Fruit fly (Drosophila melanogaster) whole organism, larva: ENCODE data around the gene Sgs5bis.

Experiments
- noc ChIP-seq: fragments of 200-800 bp; sonication (Bioruptor generic); optimal IDR thresholded peaks from 3 replicates; lab custom pipeline; 2019; ENCODE audit warnings: missing biosample characterization, mild to moderate bottlenecking, missing genetic modification characterization, moderate library complexity

Gene Sgs5bis

dm6 chr3R:17594086-17594485 is at the start of gene Sgs5bis:
Sgs5bis (plus strand) TSS chr3R:17594386.
- TF ChIP-seq noc (tag; lab: Kevin White, UChicago), result no peak

dm6 chr3R:17544594-17544993 is 49.6 kb upstream of the Sgs5bis start:
- no peak for TF ChIP-seq noc (tag; lab: Kevin White, UChicago)

- TF ChIP-seq noc (tag; lab: Kevin White, UChicago), result no peak
These were observed 48.0 kb upstream of the Sgs5bis start, which contains the start of gene Prx3 for dm6 chr3R:17546115-17546705. Prx3 (minus strand) TSS chr3R:17546531.

DNA sequence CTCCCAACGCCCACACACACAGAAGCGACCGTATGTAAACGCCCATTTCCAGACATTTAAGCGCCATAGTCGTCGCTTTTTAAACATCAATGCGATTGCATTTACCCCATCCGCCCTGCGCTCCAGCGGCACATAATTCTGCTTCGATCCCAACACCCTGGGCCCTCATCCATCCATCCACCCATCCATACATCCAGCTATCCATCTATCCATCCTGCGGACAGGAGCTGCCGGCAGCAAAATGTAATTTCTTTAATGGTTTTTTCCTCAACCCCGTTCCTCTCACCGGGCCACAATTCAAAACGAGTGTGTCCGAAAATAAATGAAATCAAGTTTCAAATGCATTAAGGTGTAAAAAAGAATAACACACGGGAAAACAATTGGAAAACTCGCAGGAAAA is 44.2 kb upstream of the Sgs5bis start:
- no peak for TF ChIP-seq noc (tag; lab: Kevin White, UChicago)

DNA sequence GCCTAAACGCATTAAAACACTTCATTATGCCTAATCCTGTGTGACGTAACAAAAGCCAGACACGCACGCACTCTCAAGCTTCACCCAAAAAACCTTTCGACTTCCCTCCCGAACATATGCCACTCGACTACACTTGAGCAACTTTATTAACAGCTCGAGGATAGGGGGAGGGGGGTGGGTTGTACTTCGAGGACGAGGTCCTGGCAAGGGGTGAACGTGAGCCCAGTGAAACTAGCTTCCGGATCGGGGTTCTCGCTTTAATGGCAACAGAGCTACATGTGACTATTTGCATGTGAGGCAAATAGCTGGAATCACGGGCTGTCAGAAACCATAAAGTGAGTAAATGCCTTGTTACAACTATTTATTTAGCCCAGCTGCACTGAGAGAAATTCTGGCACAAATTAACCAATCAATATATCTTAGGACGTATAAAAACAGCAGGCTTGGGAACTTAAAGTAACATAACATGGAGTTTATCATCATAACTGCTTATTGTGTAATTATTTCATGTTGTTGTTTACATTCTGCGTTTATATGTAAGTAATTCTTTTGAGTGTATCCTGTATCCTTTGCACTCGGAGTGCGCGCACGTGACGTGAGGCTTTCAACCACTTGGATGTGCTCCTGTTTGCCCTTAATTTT is 43.2 kb upstream of the Sgs5bis start:
- no peak for TF ChIP-seq noc (tag; lab: Kevin White, UChicago)

- no peak for TF ChIP-seq noc (tag; lab: Kevin White, UChicago)
These were observed 36.7 kb upstream of the Sgs5bis start for dm6 chr3R:17557487-17557886.

dm6 chr3R:17558630-17559029 is 35.6 kb upstream of the Sgs5bis start, which contains the start of gene Hmx:
Hmx (plus strand) TSS chr3R:17558930.
- TF ChIP-seq noc (tag; lab: Kevin White, UChicago), result no peak

- TF ChIP-seq noc (tag; lab: Kevin White, UChicago), result no peak
These were observed 33.0 kb upstream of the Sgs5bis start for dm6 chr3R:17561175-17561574.

DNA sequence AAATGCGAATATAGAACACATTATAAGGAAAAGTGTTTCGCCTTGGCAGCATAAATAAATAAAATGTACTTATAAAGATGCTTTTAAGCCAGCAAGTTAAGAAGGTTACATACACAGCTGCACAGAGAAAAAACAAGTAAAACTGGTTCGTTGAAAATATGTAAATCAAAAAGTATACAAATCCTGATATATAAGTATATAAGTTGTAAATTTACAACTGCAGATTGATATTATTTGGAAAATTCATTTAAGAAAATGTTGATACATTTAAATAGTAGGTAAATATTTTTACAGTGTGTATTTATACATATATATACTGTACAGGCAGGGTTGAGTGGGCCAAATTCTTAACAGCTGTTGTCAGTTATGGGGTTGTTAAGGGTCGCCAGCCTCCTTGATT is 29.3 kb upstream of the Sgs5bis start:
- TF ChIP-seq noc (tag; lab: Kevin White, UChicago), result no peak

DNA sequence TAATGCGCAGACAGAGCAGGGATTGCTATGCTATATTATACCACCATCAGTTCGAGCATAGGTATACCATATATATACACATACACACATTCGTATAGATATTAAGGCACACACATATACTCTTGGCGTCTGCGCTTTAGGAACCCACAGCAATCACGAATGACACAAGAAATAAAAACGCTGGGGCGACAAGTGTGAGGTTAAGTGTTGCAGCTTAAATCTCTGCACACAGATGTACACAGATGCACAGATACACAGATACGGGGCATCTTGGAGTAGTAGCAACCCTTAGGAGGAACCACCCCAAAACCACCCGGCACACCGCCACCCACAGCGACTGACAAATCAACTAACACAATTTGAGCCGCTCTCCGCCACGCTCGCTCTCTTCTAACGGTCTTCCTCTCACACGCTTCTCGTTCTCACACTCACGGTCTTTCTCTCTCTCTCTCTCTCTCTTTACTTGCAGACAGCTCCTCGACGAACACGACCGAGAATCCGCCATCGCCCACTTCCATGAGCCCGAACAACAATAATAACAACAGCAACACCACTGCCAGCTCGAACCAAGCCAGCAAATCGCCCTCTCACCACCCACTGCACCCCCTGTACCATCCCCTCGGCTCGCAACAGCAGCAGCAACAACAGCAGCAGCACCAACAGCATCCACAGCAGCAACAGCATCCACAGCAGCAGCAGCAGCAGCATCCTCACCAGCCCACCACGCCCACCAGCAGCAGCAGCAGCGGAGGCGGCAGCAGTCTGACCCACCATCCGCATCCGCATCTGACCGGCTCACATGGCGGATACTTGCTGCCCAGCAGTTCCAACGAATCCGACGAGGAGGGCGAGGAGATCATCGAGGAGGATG is 27.3 kb upstream of the Sgs5bis start:
- no peak for TF ChIP-seq noc (tag; lab: Kevin White, UChicago)

dm6 chr3R:17583658-17584460 is 10.3 kb upstream of the Sgs5bis start:
- no peak for TF ChIP-seq noc (tag; lab: Kevin White, UChicago)

DNA sequence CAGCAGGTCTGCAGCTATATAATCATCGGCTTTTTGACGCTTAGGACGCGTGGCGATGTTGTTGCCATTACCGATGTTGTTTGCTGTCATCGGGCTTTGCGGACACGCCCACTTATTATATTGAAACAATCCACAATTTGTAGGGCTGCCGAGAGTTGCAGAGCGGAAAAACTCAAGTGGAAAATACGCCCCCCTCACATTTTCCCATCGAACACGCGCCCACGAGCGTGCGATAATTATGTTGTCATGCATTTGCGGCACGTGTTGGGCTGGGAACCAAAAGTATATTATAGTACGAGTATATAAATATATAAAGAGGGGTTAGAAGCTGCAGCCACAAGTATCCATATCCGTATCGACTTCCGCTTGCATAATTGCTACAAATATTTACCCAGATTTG is 5.4 kb upstream of the Sgs5bis start:
- TF ChIP-seq noc (tag; lab: Kevin White, UChicago), result no peak

- TF ChIP-seq noc (tag; lab: Kevin White, UChicago), result no peak
These were observed 2.4 kb upstream of the Sgs5bis start for dm6 chr3R:17591831-17592230.

- no peak for TF ChIP-seq noc (tag; lab: Kevin White, UChicago)
These were observed 716 bp upstream of the Sgs5bis start for dm6 chr3R:17593470-17593869.

DNA sequence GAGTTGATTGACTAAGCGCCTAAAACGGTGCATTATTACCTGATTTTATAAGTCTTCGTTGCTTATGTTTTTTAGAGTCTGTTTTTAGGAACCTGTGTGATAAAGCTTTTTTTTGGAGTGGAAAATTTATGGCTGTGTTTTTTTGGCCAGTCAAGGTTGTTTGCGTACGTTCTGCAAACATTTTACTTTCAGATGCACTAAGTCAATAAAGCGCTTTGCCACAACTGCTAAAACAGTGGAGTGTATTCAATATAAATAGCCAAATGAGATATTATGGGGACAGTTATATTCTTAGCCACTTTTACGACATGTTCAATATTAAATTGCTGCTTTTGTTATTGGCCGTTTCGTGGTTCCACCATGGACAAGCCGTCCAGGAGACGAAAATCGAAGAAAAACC is 898 bp downstream of the Sgs5bis start, which contains the start of gene Sgs5:
Gene Sgs5, plus strand, starts transcription at position 279 of the 400 bp plus-strand sequence.
- TF ChIP-seq noc (tag; lab: Kevin White, UChicago), result no peak
